Fruit fly (Drosophila melanogaster): ENCODE measurements around the gene PIG-H.

The PIG-H gene

dm6 chr3R:8027203-8027688 is 27.6 kb downstream of the PIG-H start (continued):
- TF ChIP-seq Myb (GFP tag; optimal IDR thresholded peaks at IDR 0.05) (peak; percentile 8), CG8765 (GFP tag; IDR thresholded peaks at IDR 0.05) (no peak), C15 (GFP tag; IDR thresholded peaks at IDR 0.05) (no peak), tx (GFP tag; optimal IDR thresholded peaks at IDR 0.05) (no peak), CG11504 (tag; optimal IDR thresholded peaks at IDR 0.05) (peak; percentile 90), gem (tag; optimal IDR thresholded peaks at IDR 0.05) (peak; percentile 96), Kr (GFP tag; optimal IDR thresholded peaks at IDR 0.05) (no peak), CG13296 (GFP tag; optimal IDR thresholded peaks at IDR 0.05) (peak; percentile 90), Dip2 (GFP tag; IDR thresholded peaks at IDR 0.05) (no peak), Camta (GFP tag; optimal IDR thresholded peaks at IDR 0.05) (no peak), CG9609 (GFP tag; optimal IDR thresholded peaks at IDR 0.05) (peak; percentile 44), Usf (GFP tag; optimal IDR thresholded peaks at IDR 0.05) (peak; percentile 70), sima (GFP tag; optimal IDR thresholded peaks at IDR 0.05) (no peak), CG18599 (GFP tag; optimal IDR thresholded peaks at IDR 0.05) (peak; percentile 91), Stat92E (GFP tag; optimal IDR thresholded peaks at IDR 0.05) (no peak), kah (GFP tag; optimal IDR thresholded peaks at IDR 0.05) (peak; percentile 63), dpn (GFP tag; optimal IDR thresholded peaks at IDR 0.05) (peak in 1 of 2 experiments; percentile 89), Hand (GFP tag; optimal IDR thresholded peaks at IDR 0.05) (peak; percentile 91), CG43689 (GFP tag; IDR thresholded peaks at IDR 0.05) (peak; percentile 58), Elba2 (GFP tag; optimal IDR thresholded peaks at IDR 0.05) (no peak), CG31441 (GFP tag; IDR thresholded peaks at IDR 0.05) (peak; percentile 88), H15 (GFP tag; IDR thresholded peaks at IDR 0.05) (0 out of 3 replicates have a peak, but pooled peaks have one; percentile 48), CG5180 (GFP tag; optimal IDR thresholded peaks at IDR 0.05) (peak; percentile 40), CG12744 (GFP tag; optimal IDR thresholded peaks at IDR 0.05) (no peak), Sry-δ (GFP tag; optimal IDR thresholded peaks at IDR 0.05) (no peak), CG2116 (GFP tag; optimal IDR thresholded peaks at IDR 0.05) (peak; percentile 62), slou (GFP tag; optimal IDR thresholded peaks at IDR 0.05) (peak; percentile 29), amos (GFP tag; IDR thresholded peaks at IDR 0.05; ENCODE audit: partially characterized antibody) (no peak), bsh (GFP tag; optimal IDR thresholded peaks at IDR 0.05) (peak; percentile 89 to 91), CG6683 (GFP tag; optimal IDR thresholded peaks at IDR 0.05) (peak; percentile 75), CG8388 (GFP tag; optimal IDR thresholded peaks at IDR 0.05) (peak; percentile 94), E2f1 (GFP tag; IDR thresholded peaks at IDR 0.05) (peak; percentile 69), sens-2 (GFP tag; IDR thresholded peaks at IDR 0.05) (no peak), CG30403 (GFP tag; optimal IDR thresholded peaks at IDR 0.05) (peak; percentile 85), row (GFP tag; IDR thresholded peaks at IDR 0.05) (peak; percentile 93), CoRest (tag; optimal IDR thresholded peaks at IDR 0.05) (peak; percentile 97), pho (GFP tag; optimal IDR thresholded peaks at IDR 0.05) (peak; percentile 47), nmo (GFP tag; optimal IDR thresholded peaks at IDR 0.05) (peak; percentile 92), CG7745 (tag; optimal IDR thresholded peaks at IDR 0.05) (no peak), CG31365 (tag; optimal IDR thresholded peaks at IDR 0.05) (no peak), ERR (GFP tag; optimal IDR thresholded peaks at IDR 0.05) (no peak), CG4854 (GFP tag; optimal IDR thresholded peaks at IDR 0.05) (no peak), CG15696 (tag; optimal IDR thresholded peaks at IDR 0.05) (peak; percentile 16), abd-A (tag; optimal IDR thresholded peaks at IDR 0.05) (no peak), chif (GFP tag; optimal IDR thresholded peaks at IDR 0.05) (peak in 1 of 2 experiments; percentile 35), CG6254 (GFP tag; optimal IDR thresholded peaks at IDR 0.05) (peak; percentile 76), Gsc (GFP tag; IDR thresholded peaks at IDR 0.05) (no peak), tap (tag; optimal IDR thresholded peaks at IDR 0.05) (peak; percentile 77), psq (GFP tag; optimal IDR thresholded peaks at IDR 0.05) (peak; percentile 48), bcd (GFP tag; optimal IDR thresholded peaks at IDR 0.05) (peak; percentile 81)

Measured in whole organism, embryonic.